Worm (Caenorhabditis elegans) whole organism, L1 larva: ENCODE results near the gene pqn-22.

Experiments
- C04F5.9 ChIP-seq: sonication (generic microtip); optimal IDR thresholded peaks from 2 replicates; lab custom pipeline; 2016; ENCODE audit warnings: missing genetic modification characterization, missing compliant biosample characterization
- ceh-8 ChIP-seq: fragments of 200-800 bp; sonication (Bioruptor generic); optimal IDR thresholded peaks from 2 replicates; lab custom pipeline; 2018; ENCODE audit warnings: mild to moderate bottlenecking, missing genetic modification characterization, moderate library complexity, missing compliant biosample characterization
- egl-13 ChIP-seq: sonication (generic microtip); optimal IDR thresholded peaks from 2 replicates; lab custom pipeline; 2016; ENCODE audit warnings: missing genotype, missing genetic modification reagents, missing genetic modification characterization, missing compliant biosample characterization
- egl-27 ChIP-seq, 2 experiments: fragments of 150-350 bp in 1 of 2; sonication (generic microtip); optimal IDR thresholded peaks; 3 replicates each; lab custom pipeline; 2017 to 2018; ENCODE audit warnings: missing biosample characterization in 2 of 2, missing genetic modification characterization in 2 of 2, missing genetic modification reagents in 2 of 2
- irx-1 ChIP-seq: sonication (generic microtip); optimal IDR thresholded peaks from 2 replicates; lab custom pipeline; 2016; ENCODE audit warnings: missing genetic modification characterization, missing compliant biosample characterization
- lin-13 ChIP-seq: fragments of 150-350 bp; optimal IDR thresholded peaks from 2 replicates; lab custom pipeline; 2014; ENCODE audit warnings: missing biosample characterization, missing genetic modification reagents, missing genetic modification characterization
- lir-3 ChIP-seq: sonication (generic microtip); optimal IDR thresholded peaks from 2 replicates; lab custom pipeline; 2016; ENCODE audit warnings: mild to moderate bottlenecking, missing genetic modification characterization, moderate library complexity, missing compliant biosample characterization; ENCODE audit not compliant: poor library complexity
- mdl-1 ChIP-seq, 2 experiments: fragments of 150-350 bp; optimal IDR thresholded peaks; 2 replicates each; lab custom pipeline; 2014 to 2017; ENCODE audit warnings: missing biosample characterization in 2 of 2, missing genetic modification characterization in 2 of 2, inconsistent platforms in 1 of 2
- nhr-47 ChIP-seq: sonication (generic microtip); optimal IDR thresholded peaks from 2 replicates; lab custom pipeline; 2016; ENCODE audit warnings: mild to moderate bottlenecking, missing genetic modification characterization, moderate library complexity, missing compliant biosample characterization
- unc-62 ChIP-seq: fragments of 150-350 bp; optimal IDR thresholded peaks from 2 replicates; lab custom pipeline; 2014; ENCODE audit warnings: missing biosample characterization, missing genetic modification reagents, missing genetic modification characterization
- ztf-11 ChIP-seq, 2 experiments: sonication (generic microtip); optimal IDR thresholded peaks; 2 replicates each; lab custom pipeline; 2016 to 2017; ENCODE audit warnings: missing genetic modification characterization in 2 of 2, missing biosample characterization in 1 of 2, missing compliant biosample characterization in 1 of 2

pqn-22 gene

ce11 chrIV:5973947-5974495 is 59.4 kb downstream of the pqn-22 start (continued):
- peak; percentile 36 for TF ChIP-seq irx-1 (tag; lab: Kevin White, UChicago)
- peak; percentile 42 for TF ChIP-seq ceh-8 (GFP tag; lab: Kevin White, UChicago)
- peak; percentile 35 for TF ChIP-seq egl-13 (tag; lab: Kevin White, UChicago)
- TF ChIP-seq lir-3 (tag; lab: Kevin White, UChicago) = peak; percentile 36
- no peak for TF ChIP-seq unc-62 (GFP tag; lab: Kevin White, UChicago)
- peak; percentile 65 for TF ChIP-seq nhr-47
- no peak for TF ChIP-seq lin-13 (GFP tag; lab: Kevin White, UChicago)
- TF ChIP-seq mdl-1 (tag; optimal IDR thresholded peaks at IDR 0.05; lab: Kevin White, UChicago) = peak in 1 of 2 experiments; percentile 3
- no peak for TF ChIP-seq C04F5.9

DNA sequence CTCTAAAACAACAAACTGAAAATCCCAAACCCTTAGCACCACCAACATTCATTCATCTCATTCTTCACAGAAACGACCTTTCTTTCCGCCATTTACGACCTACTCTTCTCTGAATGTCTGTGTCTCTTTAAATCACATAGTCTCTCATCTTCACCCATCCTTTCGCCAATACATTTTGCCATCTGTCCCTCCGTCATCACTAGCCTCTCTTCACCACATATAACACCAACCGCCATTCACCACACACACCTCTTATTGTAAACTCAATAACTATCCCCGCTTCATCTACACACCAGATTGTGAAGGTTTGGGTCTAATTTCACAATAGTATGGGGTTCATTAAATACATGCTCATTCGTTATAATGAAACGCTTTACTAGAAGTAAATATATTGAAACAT is 62.9 kb downstream of the pqn-22 start:
- TF ChIP-seq ztf-11 (tag; optimal IDR thresholded peaks at IDR 0.05; lab: Kevin White, UChicago) (peak in 1 of 2 experiments; percentile 20), egl-27 (tag; optimal IDR thresholded peaks at IDR 0.05; lab: Kevin White, UChicago) (no peak)
- TF ChIP-seq, all 84 proteins: peak for 1
